Worm (Caenorhabditis elegans) whole organism, L1 larva: ENCODE measurements around the gene marc-2.

Source experiments
- alr-1 ChIP-seq: fragments of 200-800 bp; sonication (Bioruptor generic); optimal IDR thresholded peaks from 2 replicates; lab custom pipeline; 2018; ENCODE audit warnings: borderline replicate concordance, mild to moderate bottlenecking, missing genetic modification characterization, missing compliant biosample characterization
- blmp-1 ChIP-seq: fragments of 150-350 bp; optimal IDR thresholded peaks from 2 replicates; lab custom pipeline; 2014; ENCODE audit warnings: missing biosample characterization, missing genetic modification characterization
- egl-13 ChIP-seq: sonication (generic microtip); optimal IDR thresholded peaks from 2 replicates; lab custom pipeline; 2016; ENCODE audit warnings: missing genotype, missing genetic modification reagents, missing genetic modification characterization, missing compliant biosample characterization
- elt-2 ChIP-seq: sonication (generic microtip); optimal IDR thresholded peaks from 2 replicates; lab custom pipeline; 2016; ENCODE audit warnings: missing genetic modification characterization, mild to moderate bottlenecking, inconsistent platforms, missing compliant biosample characterization, missing genetic modification reagents
- grh-1 ChIP-seq: fragments of 200-800 bp; sonication (Bioruptor generic); IDR thresholded peaks from 2 replicates; pipeline ENCODE4 v1.3.6; 2022; ENCODE audit warnings: missing genetic modification reagents, missing genetic modification characterization, missing compliant biosample characterization
- lin-14 ChIP-seq: fragments of 200-800 bp; sonication (Bioruptor generic); optimal IDR thresholded peaks from 2 replicates; lab custom pipeline; 2018; ENCODE audit warnings: mild to moderate bottlenecking, missing genetic modification characterization, moderate library complexity, missing compliant biosample characterization
- lin-15B ChIP-seq: fragments of 150-350 bp; sonication (generic microtip); optimal IDR thresholded peaks from 3 replicates; lab custom pipeline; 2014; ENCODE audit warnings: missing biosample characterization, missing genetic modification characterization
- lin-35 ChIP-seq, 2 experiments: fragments of 150-350 bp; optimal IDR thresholded peaks; 2 replicates each; lab custom pipeline; 2014; ENCODE audit warnings: missing biosample characterization in 2 of 2, missing genetic modification characterization in 2 of 2, missing genetic modification reagents in 2 of 2
- lsy-2 ChIP-seq, 2 experiments: fragments of 150-350 bp; optimal IDR thresholded peaks; 2 replicates each; lab custom pipeline; 2014; ENCODE audit warnings: missing biosample characterization in 2 of 2, missing genetic modification characterization in 2 of 2
- mdl-1 ChIP-seq, 2 experiments: fragments of 150-350 bp; optimal IDR thresholded peaks; 2 replicates each; lab custom pipeline; 2014 to 2017; ENCODE audit warnings: missing biosample characterization in 2 of 2, missing genetic modification characterization in 2 of 2, inconsistent platforms in 1 of 2
- mef-2 ChIP-seq: fragments of 150-350 bp; optimal IDR thresholded peaks from 2 replicates; lab custom pipeline; 2014; ENCODE audit warnings: missing biosample characterization, missing genetic modification characterization
- nhr-12 ChIP-seq: sonication (generic microtip); optimal IDR thresholded peaks from 2 replicates; lab custom pipeline; 2017; ENCODE audit warnings: missing biosample characterization, missing genetic modification characterization
- nhr-19 ChIP-seq: fragments of 200-800 bp; sonication (Bioruptor generic); conservative IDR thresholded peaks from 2 replicates; pipeline ENCODE4 v1.3.6; 2022; ENCODE audit warnings: missing genetic modification characterization, missing compliant biosample characterization
- nhr-20 ChIP-seq: sonication (generic microtip); optimal IDR thresholded peaks from 2 replicates; lab custom pipeline; 2016; ENCODE audit warnings: mild to moderate bottlenecking, missing genetic modification characterization, missing compliant biosample characterization
- nhr-237 ChIP-seq: fragments of 150-350 bp; optimal IDR thresholded peaks from 2 replicates; lab custom pipeline; 2014; ENCODE audit warnings: missing biosample characterization, missing genetic modification characterization
- nhr-28 ChIP-seq: fragments of 150-350 bp; optimal IDR thresholded peaks from 2 replicates; lab custom pipeline; 2014; ENCODE audit warnings: missing biosample characterization, missing genetic modification characterization
- nhr-47 ChIP-seq: sonication (generic microtip); optimal IDR thresholded peaks from 2 replicates; lab custom pipeline; 2016; ENCODE audit warnings: mild to moderate bottlenecking, missing genetic modification characterization, moderate library complexity, missing compliant biosample characterization
- nhr-76 ChIP-seq: sonication (generic microtip); optimal IDR thresholded peaks from 2 replicates; lab custom pipeline; 2017; ENCODE audit warnings: missing biosample characterization, missing genetic modification characterization
- nhr-84 ChIP-seq: sonication (generic microtip); optimal IDR thresholded peaks from 2 replicates; lab custom pipeline; 2017; ENCODE audit warnings: missing biosample characterization, missing genetic modification characterization
- nhr-85 ChIP-seq: sonication (generic microtip); peaks from one replicate; lab custom pipeline; 2016; ENCODE audit warnings: missing genetic modification characterization, inconsistent platforms, missing compliant biosample characterization
- pqm-1 ChIP-seq: sonication (generic microtip); optimal IDR thresholded peaks from 3 replicates; lab custom pipeline; 2017; ENCODE audit warnings: missing biosample characterization, missing genetic modification characterization
- snu-23 ChIP-seq: sonication (generic microtip); optimal IDR thresholded peaks from 2 replicates; lab custom pipeline; 2016; ENCODE audit warnings: missing genetic modification characterization, missing compliant biosample characterization
- tlp-1 ChIP-seq: fragments of 150-350 bp; optimal IDR thresholded peaks from 2 replicates; lab custom pipeline; 2014; ENCODE audit warnings: missing biosample characterization, missing genetic modification characterization
- unc-62 ChIP-seq: fragments of 150-350 bp; optimal IDR thresholded peaks from 2 replicates; lab custom pipeline; 2014; ENCODE audit warnings: missing biosample characterization, missing genetic modification reagents, missing genetic modification characterization
- unc-86 ChIP-seq: sonication (generic microtip); optimal IDR thresholded peaks from 2 replicates; lab custom pipeline; 2016; ENCODE audit warnings: missing genetic modification characterization, missing compliant biosample characterization
- ztf-11 ChIP-seq, 2 experiments: sonication (generic microtip); optimal IDR thresholded peaks; 2 replicates each; lab custom pipeline; 2016 to 2017; ENCODE audit warnings: missing genetic modification characterization in 2 of 2, missing biosample characterization in 1 of 2, missing compliant biosample characterization in 1 of 2

The marc-2 gene

DNA sequence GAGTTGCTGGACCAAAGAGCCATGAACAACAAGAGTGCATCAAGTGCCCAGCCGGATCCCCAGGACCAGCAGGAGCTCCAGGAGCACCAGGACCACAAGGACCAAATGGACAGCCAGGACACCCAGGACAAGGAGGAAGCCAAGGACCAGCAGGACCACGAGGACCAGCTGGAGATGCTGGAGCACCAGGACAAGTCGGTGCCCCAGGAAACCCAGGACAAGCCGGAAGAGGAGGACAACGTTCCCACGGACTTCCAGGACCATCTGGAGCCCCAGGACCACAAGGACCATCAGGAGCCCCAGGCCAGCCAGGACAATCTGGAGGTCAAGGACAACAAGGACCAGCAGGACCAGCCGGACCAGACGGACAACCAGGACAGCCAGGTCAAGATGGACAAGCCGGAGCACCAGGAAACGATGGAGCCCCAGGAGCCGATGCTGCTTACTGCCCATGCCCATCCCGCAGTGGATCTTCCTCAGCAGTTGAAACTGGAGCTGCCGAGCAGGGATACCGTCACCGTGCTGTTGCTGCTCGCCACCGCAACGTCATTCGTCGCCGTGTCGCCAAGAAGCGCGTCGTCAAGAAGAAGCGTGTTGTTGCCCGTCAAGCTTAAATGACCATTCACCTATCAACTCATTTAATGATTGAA is 44.7 kb upstream of the marc-2 start:
- TF ChIP-seq egl-13 (tag; lab: Kevin White, UChicago): no peak
- peak; percentile 0 for TF ChIP-seq nhr-85 (tag; lab: Kevin White, UChicago)
- TF ChIP-seq nhr-12 (tag; lab: Kevin White, UChicago): no peak
- TF ChIP-seq, all 84 proteins: peak for 1

DNA sequence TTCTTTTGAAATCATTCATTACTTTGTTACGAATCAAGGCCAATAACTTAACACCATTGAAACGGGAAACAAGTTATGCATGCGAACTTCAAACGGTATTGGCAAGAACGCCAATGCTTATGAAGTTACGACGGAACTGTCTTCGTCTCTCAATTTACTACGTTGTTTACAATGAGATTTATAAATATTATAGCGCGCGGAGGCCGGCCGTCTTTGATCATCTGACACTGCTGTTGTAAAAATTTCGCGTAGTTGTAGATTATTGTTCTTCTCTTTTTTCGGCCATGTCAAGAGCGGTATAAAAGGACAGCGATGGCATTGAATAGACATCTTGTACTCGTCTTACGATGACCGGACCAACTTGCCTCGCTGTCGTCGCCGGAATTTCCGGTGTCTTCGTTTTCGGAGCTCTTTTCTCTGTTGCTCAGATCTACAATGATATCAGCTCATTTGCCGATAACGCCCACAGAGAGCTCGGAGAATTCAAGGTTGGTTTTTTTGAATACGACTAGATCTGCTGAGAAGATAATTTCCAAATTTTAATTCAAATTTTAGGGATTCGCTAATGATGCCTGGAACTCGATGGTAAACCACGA is 43.9 kb upstream of the marc-2 start, which contains the start of gene col-39:
Gene col-39, plus strand, starts transcription at position 342 of the 596 bp plus-strand sequence.
- TF ChIP-seq nhr-20 (tag; lab: Kevin White, UChicago): peak; percentile 33
- TF ChIP-seq grh-1 (GFP tag; lab: Robert Waterston, UW): no peak
- no peak for TF ChIP-seq nhr-47 (tag; lab: Kevin White, UChicago)
- TF ChIP-seq mef-2 (tag; lab: Kevin White, UChicago): no peak
- no peak for TF ChIP-seq ztf-11 (tag; optimal IDR thresholded peaks at IDR 0.05; lab: Kevin White, UChicago)
- peak; percentile 79 for TF ChIP-seq nhr-85 (tag; lab: Kevin White, UChicago)
- no peak for TF ChIP-seq tlp-1 (tag; lab: Kevin White, UChicago)
- no peak for TF ChIP-seq pqm-1 (tag; lab: Kevin White, UChicago)
- TF ChIP-seq unc-62: no peak
- TF ChIP-seq lin-14 (GFP tag; lab: Kevin White, UChicago): peak; percentile 54
- no peak for TF ChIP-seq nhr-76 (tag; lab: Kevin White, UChicago)
- TF ChIP-seq snu-23 (GFP tag; lab: Kevin White, UChicago): peak; percentile 11
- TF ChIP-seq nhr-237 (tag; lab: Kevin White, UChicago): no peak

DNA sequence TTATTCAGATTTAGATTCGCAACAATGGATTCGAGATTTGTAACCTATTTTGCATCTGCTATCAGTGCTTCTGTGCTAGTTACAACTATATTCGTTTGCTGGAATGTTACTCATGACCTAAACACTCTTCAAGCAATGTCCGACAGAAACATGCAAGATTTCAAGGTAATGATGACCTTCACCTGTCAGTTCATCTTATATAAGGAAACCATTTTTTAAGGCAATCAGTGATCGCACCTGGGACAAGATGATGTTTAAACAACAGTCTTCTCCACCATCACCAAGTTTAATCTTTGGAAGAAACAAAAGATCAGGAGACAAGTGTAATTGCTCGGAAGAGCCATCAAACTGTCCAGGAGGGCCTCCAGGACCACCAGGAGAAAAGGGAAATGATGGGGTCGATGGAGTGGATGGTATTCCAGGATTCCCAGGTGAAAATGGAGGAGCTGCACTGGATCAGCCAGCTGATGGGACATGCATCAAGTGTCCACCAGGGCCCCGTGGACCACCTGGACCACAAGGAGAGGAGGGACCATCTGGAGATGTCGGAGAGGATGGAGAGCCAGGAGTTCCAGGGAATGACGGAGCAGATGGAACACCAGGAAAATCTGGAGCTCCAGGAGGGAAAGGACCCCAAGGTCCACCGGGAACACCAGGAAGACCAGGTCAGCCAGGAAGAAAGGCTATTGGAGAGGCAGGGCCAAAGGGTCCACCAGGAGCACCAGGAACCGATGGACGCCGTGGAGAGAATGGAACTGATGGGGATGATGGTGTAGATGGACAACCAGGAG is 43.0 kb upstream of the marc-2 start, which contains the start of gene col-79:
Gene col-79, plus strand, starts transcription at position 20 of the 791 bp plus-strand sequence.
- TF ChIP-seq nhr-28 (tag; lab: Kevin White, UChicago): no peak
- no peak for TF ChIP-seq lin-15B
- no peak for TF ChIP-seq ztf-11 (tag; optimal IDR thresholded peaks at IDR 0.05; lab: Kevin White, UChicago)
- peak; percentile 37 for TF ChIP-seq nhr-20 (tag; lab: Kevin White, UChicago)
- TF ChIP-seq lin-14 (GFP tag; lab: Kevin White, UChicago): peak; percentile 26
- peak; percentile 76 for TF ChIP-seq nhr-85 (tag; lab: Kevin White, UChicago)

DNA sequence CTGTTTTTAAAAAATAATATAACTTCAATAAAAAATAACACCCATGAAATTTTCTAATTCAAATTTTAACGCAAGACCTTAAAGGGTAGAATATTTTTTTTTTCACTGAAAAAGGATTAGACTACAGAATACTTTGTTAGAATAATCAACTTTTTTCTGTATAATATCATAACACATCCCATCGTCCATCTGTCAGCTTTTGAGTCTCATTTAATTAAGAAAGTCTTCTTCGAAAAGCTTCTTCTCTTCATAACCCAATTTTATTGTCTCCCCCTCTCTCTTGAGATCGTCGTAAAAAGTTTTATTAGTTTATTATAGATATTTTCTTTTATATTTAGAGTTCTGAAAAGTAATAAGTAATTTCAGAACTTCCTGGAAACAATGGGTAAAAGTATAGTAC is 35.3 kb upstream of the marc-2 start:
- TF ChIP-seq mdl-1 (tag; optimal IDR thresholded peaks at IDR 0.05; lab: Kevin White, UChicago): no peak
- peak; percentile 1 for TF ChIP-seq lin-14 (GFP tag; lab: Kevin White, UChicago)
- TF ChIP-seq lin-35 (GFP tag; optimal IDR thresholded peaks at IDR 0.05; lab: Kevin White, UChicago): no peak
- no peak for TF ChIP-seq nhr-47 (tag; lab: Kevin White, UChicago)

DNA sequence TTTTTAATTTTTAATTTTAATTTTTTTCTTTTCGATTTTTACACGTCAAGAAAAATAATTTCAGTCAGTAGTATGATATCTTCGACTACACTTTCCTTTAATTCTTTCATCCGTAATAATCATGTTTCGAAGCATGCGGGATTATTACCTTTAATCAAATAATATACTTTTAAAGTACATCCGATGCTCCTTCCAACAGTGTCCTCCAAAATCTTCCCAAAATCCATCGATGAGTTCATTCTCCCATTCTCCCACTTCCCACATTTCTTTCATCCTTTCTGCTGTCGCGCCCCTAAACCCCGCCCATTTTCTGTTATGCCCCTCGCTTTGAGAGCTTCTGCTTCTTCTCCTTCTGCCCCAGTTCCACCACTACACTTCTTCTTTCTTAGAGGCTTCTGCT is 33.9 kb upstream of the marc-2 start, which contains the start of gene lgc-57:
Gene lgc-57, plus strand, starts transcription at position 301 of the 400 bp plus-strand sequence.
- TF ChIP-seq alr-1 (tag; lab: Kevin White, UChicago): no peak
- no peak for TF ChIP-seq unc-86 (tag; lab: Kevin White, UChicago)
- no peak for TF ChIP-seq lsy-2 (tag; optimal IDR thresholded peaks at IDR 0.05; lab: Kevin White, UChicago)
- TF ChIP-seq nhr-19 (GFP tag; lab: Robert Waterston, UW): no peak
- TF ChIP-seq elt-2 (tag; lab: Kevin White, UChicago): no peak
- TF ChIP-seq nhr-84 (tag; lab: Kevin White, UChicago): no peak

DNA sequence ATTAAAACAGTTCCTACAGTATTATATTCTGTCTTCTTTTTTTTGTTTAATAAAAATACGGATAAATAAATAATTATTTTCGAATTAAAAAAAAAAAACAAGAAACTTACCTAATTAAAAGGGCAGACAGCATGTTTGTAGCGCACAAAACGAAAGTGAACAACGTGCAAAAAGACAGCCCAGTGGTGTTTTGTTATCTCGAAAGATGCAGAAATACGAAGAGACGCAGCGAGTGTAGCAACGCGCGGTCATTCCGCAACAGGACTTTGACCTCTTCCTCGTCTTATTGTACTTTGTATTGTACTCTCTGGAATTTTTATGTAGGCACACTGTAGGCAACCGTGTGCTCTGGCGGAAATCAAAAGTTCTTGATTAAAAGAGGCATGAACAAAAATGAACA is 32.9 kb upstream of the marc-2 start, which contains the start of gene gbh-1:
Gene gbh-1, minus strand, starts transcription at position 149 of the 400 bp plus-strand sequence.
- TF ChIP-seq unc-86 (tag; lab: Kevin White, UChicago) (no peak), elt-2 (tag; lab: Kevin White, UChicago) (peak; percentile 26), blmp-1 (tag; lab: Kevin White, UChicago) (peak; percentile 70)
